Fruit fly (Drosophila melanogaster): Measurements from ENCODE around the gene CG14515.

Gene CG14515

DNA sequence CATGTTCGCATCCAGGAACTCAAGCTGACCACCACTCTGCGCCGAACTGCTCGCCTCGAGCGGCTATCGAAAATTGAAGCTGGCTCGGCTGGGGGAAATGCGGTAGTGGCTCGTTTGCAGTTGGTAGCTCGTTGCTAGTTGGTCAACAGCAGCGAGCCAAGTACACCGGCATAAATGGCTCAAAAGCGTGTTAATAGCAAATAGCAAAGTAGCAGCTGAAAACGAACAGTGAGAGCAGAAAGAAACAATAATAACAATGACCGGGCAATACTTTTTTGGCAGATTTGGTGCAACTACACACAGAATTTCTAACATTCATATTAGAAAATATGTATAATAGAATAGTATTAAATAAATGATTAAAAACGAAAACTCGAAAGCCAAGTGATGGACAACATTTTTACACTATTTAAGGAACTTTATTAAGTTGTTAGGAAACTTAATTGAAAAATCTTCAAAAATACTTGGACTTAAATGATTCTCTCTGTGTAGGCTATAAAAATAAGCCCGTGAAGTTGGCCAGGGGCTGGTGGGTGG is 30.4 kb downstream of the CG14515 start, which contains the start of gene CG14507:
Gene CG14507 (minus strand): TSS at position 51 of the 537 bp plus-strand sequence.
- no peak for TF ChIP-seq cic (GFP tag; optimal IDR thresholded peaks at IDR 0.05)
- TF ChIP-seq CG7101 (tag; optimal IDR thresholded peaks at IDR 0.05): no peak
- no peak for TF ChIP-seq tj (GFP tag; optimal IDR thresholded peaks at IDR 0.05)
- no peak for TF ChIP-seq bab1 (GFP tag; optimal IDR thresholded peaks at IDR 0.05)
- TF ChIP-seq CG5204 (GFP tag; optimal IDR thresholded peaks at IDR 0.05): no peak
- no peak for TF ChIP-seq CG12768 (GFP tag; optimal IDR thresholded peaks at IDR 0.05)
- TF ChIP-seq CG11617 (GFP tag; optimal IDR thresholded peaks at IDR 0.05): no peak
- no peak for TF ChIP-seq Clk (GFP tag; optimal IDR thresholded peaks at IDR 0.05)
- TF ChIP-seq ovo (GFP tag; optimal IDR thresholded peaks at IDR 0.05): no peak
- no peak for TF ChIP-seq toe (GFP tag; optimal IDR thresholded peaks at IDR 0.05)
- no peak for TF ChIP-seq CG14711 (tag; optimal IDR thresholded peaks at IDR 0.05)

DNA sequence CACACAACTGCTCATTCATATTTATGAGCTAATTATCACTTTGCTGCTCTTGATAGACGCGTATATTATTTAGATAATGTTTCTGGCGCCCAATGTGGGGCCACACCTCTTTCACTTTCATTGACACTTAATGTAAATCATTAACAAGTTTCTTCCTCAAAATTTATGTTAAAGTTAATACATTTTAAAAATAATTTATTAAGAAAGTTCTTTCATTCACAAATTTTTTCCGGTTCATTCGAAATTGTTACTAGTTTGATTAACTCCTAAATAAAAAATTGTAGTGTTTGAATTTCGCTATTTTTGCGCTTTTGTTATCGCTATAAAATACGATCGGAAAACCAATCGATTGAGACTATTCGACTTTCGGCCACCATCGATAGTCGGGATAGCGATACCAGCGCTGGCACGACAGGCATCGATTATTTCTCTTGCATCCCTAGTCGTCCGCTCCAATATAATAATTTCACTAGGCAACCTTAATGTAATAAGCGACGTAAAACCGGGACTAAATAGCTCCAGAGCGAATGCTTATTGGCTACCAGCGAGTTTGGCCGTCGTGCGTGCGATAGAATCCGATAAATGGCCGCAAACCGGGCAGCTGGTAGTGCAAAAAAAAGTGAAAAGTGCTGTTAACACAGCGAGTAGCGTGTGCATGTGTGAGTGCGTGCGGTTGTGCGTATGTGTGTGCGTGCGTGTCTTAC is 31.5 kb downstream of the CG14515 start, which contains the start of gene Usp1:
Gene Usp1 (plus strand): TSS at position 417 of the 704 bp plus-strand sequence.
- no peak for TF ChIP-seq CG14711 (tag; optimal IDR thresholded peaks at IDR 0.05)
- no peak for TF ChIP-seq Crg-1 (GFP tag; optimal IDR thresholded peaks at IDR 0.05)
- no peak for TF ChIP-seq CG1620 (GFP tag; optimal IDR thresholded peaks at IDR 0.05)
- TF ChIP-seq cic (GFP tag; optimal IDR thresholded peaks at IDR 0.05): no peak
- TF ChIP-seq toe (GFP tag; optimal IDR thresholded peaks at IDR 0.05): no peak
- TF ChIP-seq CG7045 (GFP tag; optimal IDR thresholded peaks at IDR 0.05): peak; percentile 18
- TF ChIP-seq tj (GFP tag; optimal IDR thresholded peaks at IDR 0.05): peak; percentile 2
- TF ChIP-seq CG7101 (tag; optimal IDR thresholded peaks at IDR 0.05): no peak
- no peak for TF ChIP-seq ovo (GFP tag; optimal IDR thresholded peaks at IDR 0.05)
- TF ChIP-seq Hr96 (GFP tag; optimal IDR thresholded peaks at IDR 0.05): peak; percentile 0
- no peak for TF ChIP-seq CG33017 (tag; optimal IDR thresholded peaks at IDR 0.05)
- TF ChIP-seq kay (GFP tag; ENCODE audit: borderline replicate concordance): no peak
- TF ChIP-seq pad (GFP tag; optimal IDR thresholded peaks at IDR 0.05): no peak
- peak; percentile 30 for TF ChIP-seq Mnt (GFP tag; optimal IDR thresholded peaks at IDR 0.05)
- no peak for TF ChIP-seq CG11617 (GFP tag; optimal IDR thresholded peaks at IDR 0.05)
- TF ChIP-seq CG5204 (GFP tag; optimal IDR thresholded peaks at IDR 0.05): no peak
- no peak for TF ChIP-seq bab1 (GFP tag; optimal IDR thresholded peaks at IDR 0.05)
- no peak for TF ChIP-seq Clk (GFP tag; optimal IDR thresholded peaks at IDR 0.05)
- no peak for TF ChIP-seq cnc (optimal IDR thresholded peaks at IDR 0.05)
- no peak for TF ChIP-seq CG12768 (GFP tag; optimal IDR thresholded peaks at IDR 0.05)

DNA sequence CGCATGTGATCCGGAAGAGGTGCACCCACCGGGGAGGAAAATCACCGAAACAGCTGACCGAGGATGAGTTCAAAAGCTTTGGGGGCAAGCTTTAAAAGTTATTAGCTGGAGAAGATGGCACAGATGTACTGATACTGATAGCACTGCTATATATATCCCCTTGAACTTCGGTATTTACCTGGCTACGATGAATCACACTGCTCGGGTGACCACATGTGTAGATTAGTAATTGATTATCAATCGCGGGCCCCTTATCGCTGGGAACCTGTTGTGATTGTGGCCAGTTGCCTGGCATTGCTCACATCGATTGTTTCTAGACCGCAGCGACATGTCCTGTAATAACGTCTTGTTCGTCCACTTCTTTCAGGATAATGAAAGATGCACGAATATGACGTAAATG is 32.6 kb downstream of the CG14515 start:
- TF ChIP-seq tj (GFP tag; optimal IDR thresholded peaks at IDR 0.05): no peak
- peak; percentile 46 for TF ChIP-seq Mnt (GFP tag; optimal IDR thresholded peaks at IDR 0.05)
- no peak for TF ChIP-seq cic (GFP tag; optimal IDR thresholded peaks at IDR 0.05)
- TF ChIP-seq pad (GFP tag; optimal IDR thresholded peaks at IDR 0.05): no peak
- no peak for TF ChIP-seq CG33017 (tag; optimal IDR thresholded peaks at IDR 0.05)
- no peak for TF ChIP-seq Crg-1 (GFP tag; optimal IDR thresholded peaks at IDR 0.05)
- TF ChIP-seq Clk (GFP tag; optimal IDR thresholded peaks at IDR 0.05): no peak
- TF ChIP-seq CG7101 (tag; optimal IDR thresholded peaks at IDR 0.05): no peak

DNA sequence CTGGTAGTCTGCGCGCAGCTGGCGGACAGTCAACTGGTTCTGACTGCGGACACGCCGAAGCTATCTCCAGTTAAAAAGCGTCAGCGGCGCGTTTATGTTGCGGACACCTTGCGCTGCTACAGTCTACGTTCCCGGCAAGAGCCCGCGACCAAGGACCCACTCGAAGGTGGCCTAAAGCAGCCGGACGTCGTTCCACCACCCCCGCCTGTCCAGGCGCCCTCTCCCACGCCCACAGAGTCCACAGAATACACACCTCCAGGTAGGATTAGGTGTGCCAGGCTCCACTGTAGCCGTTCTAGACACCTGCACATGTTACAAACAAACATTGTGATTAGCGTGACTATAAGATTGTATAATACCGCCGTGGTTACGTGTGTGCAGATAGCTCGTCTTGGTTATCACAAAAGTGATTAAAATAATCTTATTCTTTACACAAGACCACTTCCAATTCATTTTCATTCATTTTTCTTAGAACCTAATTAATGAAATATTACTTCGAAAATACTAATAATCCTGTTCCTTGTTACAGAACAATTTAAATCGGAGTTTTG is 33.3 kb downstream of the CG14515 start:
- TF ChIP-seq kay (GFP tag; ENCODE audit: borderline replicate concordance) (no peak), CG12768 (GFP tag; optimal IDR thresholded peaks at IDR 0.05) (no peak), CG7101 (tag; optimal IDR thresholded peaks at IDR 0.05) (no peak), pad (GFP tag; optimal IDR thresholded peaks at IDR 0.05) (no peak), cic (GFP tag; optimal IDR thresholded peaks at IDR 0.05) (peak; percentile 74), Mnt (GFP tag; optimal IDR thresholded peaks at IDR 0.05) (peak; percentile 65), CG11617 (GFP tag; optimal IDR thresholded peaks at IDR 0.05) (no peak), Hr96 (GFP tag; optimal IDR thresholded peaks at IDR 0.05) (no peak), tj (GFP tag; optimal IDR thresholded peaks at IDR 0.05) (no peak)

DNA sequence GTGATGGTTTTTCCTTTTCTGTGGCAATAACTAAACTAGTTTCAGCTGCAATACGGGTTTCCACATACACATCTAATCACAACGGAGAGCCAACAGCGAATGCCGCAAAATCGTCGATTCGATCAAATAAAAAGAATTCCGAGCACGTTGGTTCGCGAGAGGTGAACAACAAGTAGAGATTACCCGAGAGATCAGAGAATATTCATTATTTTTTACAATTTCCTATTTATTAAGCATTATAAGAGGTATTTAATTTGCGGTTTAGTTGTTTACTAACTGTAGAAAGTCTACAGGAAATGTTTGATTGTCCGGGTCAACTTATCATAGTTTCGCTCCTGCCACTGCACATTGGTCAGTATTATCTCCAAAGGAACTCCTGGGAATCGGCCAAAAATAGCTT is 41.3 kb downstream of the CG14515 start, which contains the start of gene CG11951:
Gene CG11951 (minus strand): TSS at position 101 of the 400 bp plus-strand sequence.
- TF ChIP-seq cic (GFP tag; optimal IDR thresholded peaks at IDR 0.05) (peak; percentile 24), CG5204 (GFP tag; optimal IDR thresholded peaks at IDR 0.05) (no peak)

DNA sequence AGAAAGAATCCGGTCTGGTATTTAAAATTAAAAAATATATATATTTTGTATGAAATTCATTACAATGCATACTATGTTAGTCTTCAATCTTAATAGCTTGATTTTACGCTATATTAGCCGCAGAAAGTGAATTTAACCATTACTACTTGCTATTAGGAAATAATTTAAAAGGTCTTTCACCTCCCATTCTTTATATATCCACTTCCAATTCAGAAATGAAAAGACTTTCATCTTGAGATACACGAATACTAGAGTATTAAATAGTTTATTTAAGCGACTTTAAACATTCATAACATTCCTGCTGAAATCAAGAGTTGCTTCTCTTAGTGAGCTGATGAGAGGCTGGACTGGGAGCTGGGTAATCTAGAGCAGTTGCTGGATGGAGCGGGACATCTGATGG is 47.4 kb downstream of the CG14515 start, which contains the start of gene CG31445:
Gene CG31445 (minus strand): TSS at position 101 of the 400 bp plus-strand sequence.
- TF ChIP-seq cnc (optimal IDR thresholded peaks at IDR 0.05): no peak
- no peak for TF ChIP-seq Clk (GFP tag; optimal IDR thresholded peaks at IDR 0.05)
- no peak for TF ChIP-seq CG7045 (GFP tag; optimal IDR thresholded peaks at IDR 0.05)

Data from whole organism, adult.